Worm (Caenorhabditis elegans): ENCODE data around the gene Y57G11C.20.
"Not testable (repeated sequence)": the region's sequence is repeated elsewhere in the genome, so short reads cannot be mapped to it uniquely, and the experiment has no call there.

Gene Y57G11C.20

ce11 chrIV:14843062-14843461, at the start of gene Y57G11C.20:
Y57G11C.20 (plus strand) TSS chrIV:14843362.
- not testable (repeated sequence) for TF ChIP-seq ceh-13 (GFP tag; optimal IDR thresholded peaks at IDR 0.05); sea-1 (GFP tag; conservative IDR thresholded peaks at IDR 0.05); pes-1 (GFP tag; IDR thresholded peaks at IDR 0.05)

ce11 chrIV:14793900-14794624, 49.1 kb upstream of the Y57G11C.20 start:
- TF ChIP-seq hmg-4 (GFP tag; optimal IDR thresholded peaks at IDR 0.05) = peak; percentile 16
- no peak for TF ChIP-seq ets-7 (tag; optimal IDR thresholded peaks at IDR 0.05)

- TF ChIP-seq aly-1 (tag; optimal IDR thresholded peaks at IDR 0.05) = no peak
- no peak for TF ChIP-seq B0310.2 (tag; optimal IDR thresholded peaks at IDR 0.05)
- TF ChIP-seq scrt-1 (GFP tag; IDR thresholded peaks at IDR 0.05) = no peak
- TF ChIP-seq hmg-4 (GFP tag; optimal IDR thresholded peaks at IDR 0.05) = no peak
- TF ChIP-seq ama-1 (optimal IDR thresholded peaks at IDR 0.05) = no peak
- TF ChIP-seq hnd-1 (tag; optimal IDR thresholded peaks at IDR 0.05) = no peak
- TF ChIP-seq tbx-37 (GFP tag; conservative IDR thresholded peaks at IDR 0.05) = no peak
- TF ChIP-seq ceh-13 (GFP tag; optimal IDR thresholded peaks at IDR 0.05) = no peak
Observed at ce11 chrIV:14795918-14796488, 47.2 kb upstream of the Y57G11C.20 start, which contains the start of gene coq-3. coq-3 (minus strand) TSS chrIV:14796324.

DNA sequence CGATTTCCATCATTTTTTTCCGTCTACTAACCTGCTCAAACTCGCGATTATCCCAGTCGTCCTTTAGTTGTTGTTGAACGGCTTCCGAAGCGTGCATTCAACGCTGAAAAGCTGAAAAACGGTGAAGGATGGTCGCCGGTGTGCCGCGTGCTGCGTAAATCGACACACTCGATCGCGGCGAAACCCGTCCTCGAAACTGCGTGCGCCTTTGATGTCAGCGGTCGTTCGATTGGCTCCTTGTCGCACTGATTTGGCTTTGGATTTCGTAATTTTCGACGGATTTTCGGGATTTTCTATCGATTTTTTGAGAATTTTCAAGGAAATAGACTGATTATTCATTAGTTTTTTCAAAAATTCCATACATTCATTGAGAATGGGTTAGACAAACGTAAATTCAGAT, 45.8 kb upstream of the Y57G11C.20 start, which contains the start of the genes Y57G11C.1147 and nuo-3:
Gene Y57G11C.1147, minus strand, starts transcription at position 161 of the 400 bp plus-strand sequence.
Gene nuo-3, minus strand, starts transcription at position 191 of the 400 bp plus-strand sequence.
- TF ChIP-seq tbx-37 (GFP tag; conservative IDR thresholded peaks at IDR 0.05) (no peak), sea-1 (GFP tag; conservative IDR thresholded peaks at IDR 0.05) (no peak), ceh-13 (GFP tag; optimal IDR thresholded peaks at IDR 0.05) (no peak), ets-7 (tag; optimal IDR thresholded peaks at IDR 0.05) (no peak), ama-1 (optimal IDR thresholded peaks at IDR 0.05) (no peak)

DNA sequence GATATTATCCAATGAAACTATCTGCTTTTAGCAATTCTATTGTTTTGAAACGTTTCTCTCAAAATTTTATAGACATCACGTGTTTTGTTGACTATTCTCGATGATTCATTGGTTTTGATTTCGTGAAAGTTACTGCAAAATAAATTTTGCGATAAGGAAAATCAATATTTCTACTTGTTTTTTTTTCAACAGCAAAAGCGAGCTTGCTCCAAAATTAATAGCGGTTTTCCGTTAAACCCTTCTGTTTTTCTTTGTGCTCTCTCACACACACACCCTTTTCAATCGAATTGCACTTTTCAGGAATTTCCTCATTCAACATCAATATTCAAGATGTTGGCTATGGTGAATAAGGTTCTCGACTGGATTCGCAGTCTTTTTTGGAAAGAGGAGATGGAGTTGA, 45.3 kb upstream of the Y57G11C.20 start, which contains the start of gene arl-8:
Gene arl-8, plus strand, starts transcription at position 301 of the 400 bp plus-strand sequence.
- no peak for TF ChIP-seq F13C5.2 (tag; optimal IDR thresholded peaks at IDR 0.05)
- no peak for TF ChIP-seq ceh-13 (GFP tag; optimal IDR thresholded peaks at IDR 0.05)
- no peak for TF ChIP-seq pes-1 (GFP tag; IDR thresholded peaks at IDR 0.05)
- no peak for TF ChIP-seq ceh-36 (tag; optimal IDR thresholded peaks at IDR 0.05)
- TF ChIP-seq scrt-1 (GFP tag; IDR thresholded peaks at IDR 0.05) = no peak
- TF ChIP-seq hmbx-1 (tag; optimal IDR thresholded peaks at IDR 0.05) = no peak
- TF ChIP-seq hmg-4 (GFP tag; optimal IDR thresholded peaks at IDR 0.05) = no peak
- TF ChIP-seq tra-4 (tag; optimal IDR thresholded peaks at IDR 0.05) = no peak

- TF ChIP-seq hmg-4 (GFP tag; optimal IDR thresholded peaks at IDR 0.05) (no peak), tbx-11 (GFP tag; IDR thresholded peaks at IDR 0.05) (no peak), ama-1 (optimal IDR thresholded peaks at IDR 0.05) (no peak)
Observed at ce11 chrIV:14799186-14799585, 44.0 kb upstream of the Y57G11C.20 start, which contains the start of gene Y57G11C.14. Y57G11C.14 (plus strand) TSS chrIV:14799311.

DNA sequence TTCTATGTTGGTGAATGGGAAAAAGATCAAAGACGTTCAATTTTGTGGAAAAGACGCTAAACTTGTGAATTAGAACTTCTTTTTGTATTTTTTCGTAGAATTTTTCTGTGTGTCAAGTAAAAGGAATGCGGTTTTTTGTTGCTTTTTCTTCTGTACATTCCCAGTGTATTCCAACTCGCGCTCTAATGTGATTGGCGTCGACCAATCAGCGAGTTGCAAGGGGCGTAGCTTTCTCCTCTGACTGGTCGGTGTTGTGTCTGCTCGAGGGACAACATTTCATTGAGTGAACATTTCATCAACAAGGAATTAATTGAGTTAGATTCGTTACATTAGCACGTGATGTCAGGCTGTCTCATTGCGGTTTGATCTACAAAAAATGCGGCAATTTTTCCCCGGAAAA, 42.2 kb upstream of the Y57G11C.20 start:
- TF ChIP-seq ets-7 (tag; optimal IDR thresholded peaks at IDR 0.05) (no peak), tbx-37 (GFP tag; conservative IDR thresholded peaks at IDR 0.05) (no peak), ceh-36 (tag; optimal IDR thresholded peaks at IDR 0.05) (no peak), ceh-13 (GFP tag; optimal IDR thresholded peaks at IDR 0.05) (no peak), hnd-1 (tag; optimal IDR thresholded peaks at IDR 0.05) (no peak), hmbx-1 (tag; optimal IDR thresholded peaks at IDR 0.05) (no peak)

DNA sequence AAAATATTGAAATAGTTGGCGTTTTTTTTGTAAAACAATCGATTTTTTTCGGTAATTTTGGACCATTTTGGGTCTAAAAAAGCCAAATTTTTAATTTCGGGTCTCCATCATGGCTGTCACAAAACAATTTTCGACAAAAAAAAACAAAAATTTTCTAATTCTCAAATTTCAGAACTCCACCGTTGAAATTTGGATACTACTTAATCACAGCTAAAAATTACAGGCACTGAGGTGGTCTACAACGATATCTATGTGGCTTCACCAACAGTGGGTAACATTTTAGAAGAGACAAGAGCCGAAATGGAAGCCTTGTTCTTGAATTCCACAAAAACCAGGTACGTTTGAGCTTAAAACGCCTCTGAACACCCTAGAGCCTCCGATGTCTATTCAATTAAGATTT, 40.8 kb upstream of the Y57G11C.20 start, which contains the start of gene Y57G11C.1142:
Gene Y57G11C.1142, plus strand, starts transcription at position 301 of the 400 bp plus-strand sequence.
- TF ChIP-seq aly-1 (tag; optimal IDR thresholded peaks at IDR 0.05) (no peak), sea-1 (GFP tag; conservative IDR thresholded peaks at IDR 0.05) (no peak), ets-7 (tag; optimal IDR thresholded peaks at IDR 0.05) (no peak), ama-1 (optimal IDR thresholded peaks at IDR 0.05) (no peak), pes-1 (GFP tag; IDR thresholded peaks at IDR 0.05) (no peak), flt-1 (GFP tag; IDR thresholded peaks at IDR 0.05) (no peak), tbx-37 (GFP tag; conservative IDR thresholded peaks at IDR 0.05) (no peak), ceh-36 (tag; optimal IDR thresholded peaks at IDR 0.05) (no peak), hnd-1 (tag; optimal IDR thresholded peaks at IDR 0.05) (no peak), hmg-4 (GFP tag; optimal IDR thresholded peaks at IDR 0.05) (no peak), tbx-11 (GFP tag; IDR thresholded peaks at IDR 0.05) (no peak), F13C5.2 (tag; optimal IDR thresholded peaks at IDR 0.05) (no peak), tra-4 (tag; optimal IDR thresholded peaks at IDR 0.05) (no peak), ceh-13 (GFP tag; optimal IDR thresholded peaks at IDR 0.05) (no peak), hmbx-1 (tag; optimal IDR thresholded peaks at IDR 0.05) (no peak)

DNA sequence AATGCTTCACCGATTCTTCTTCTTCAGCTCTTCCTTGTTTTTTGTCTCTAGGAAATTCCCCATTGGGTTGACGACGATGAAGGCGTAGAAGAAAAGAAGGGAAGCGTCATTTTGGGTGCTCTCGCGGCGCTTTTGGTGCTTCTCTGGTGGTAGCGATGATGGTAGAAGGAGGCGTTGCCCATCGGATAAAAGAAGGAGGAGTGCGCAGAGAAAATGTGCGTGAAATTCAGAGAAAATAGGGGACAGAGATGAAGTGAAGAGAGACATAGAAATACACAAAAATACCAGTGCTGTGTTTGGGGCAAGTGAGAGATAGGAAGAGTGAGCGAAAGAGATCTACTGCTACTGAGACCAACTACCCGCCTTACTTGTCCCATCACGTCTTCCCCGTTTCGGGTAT, 36.3 kb upstream of the Y57G11C.20 start, which contains the start of gene oig-5:
Gene oig-5, plus strand, starts transcription at position 301 of the 400 bp plus-strand sequence.
- TF ChIP-seq tbx-37 (GFP tag; conservative IDR thresholded peaks at IDR 0.05) (no peak), hmbx-1 (tag; optimal IDR thresholded peaks at IDR 0.05) (no peak), ceh-36 (tag; optimal IDR thresholded peaks at IDR 0.05) (no peak), B0310.2 (tag; optimal IDR thresholded peaks at IDR 0.05) (no peak), hmg-4 (GFP tag; optimal IDR thresholded peaks at IDR 0.05) (no peak), sea-1 (GFP tag; conservative IDR thresholded peaks at IDR 0.05) (no peak), scrt-1 (GFP tag; IDR thresholded peaks at IDR 0.05) (no peak), pes-1 (GFP tag; IDR thresholded peaks at IDR 0.05) (no peak), ets-7 (tag; optimal IDR thresholded peaks at IDR 0.05) (no peak), ceh-13 (GFP tag; optimal IDR thresholded peaks at IDR 0.05) (no peak), flt-1 (GFP tag; IDR thresholded peaks at IDR 0.05) (no peak)
